Fruit fly (Drosophila melanogaster): ENCODE results near the gene CG34434.

dm6 chrX:5639083-5639482 lies 22.9 kb upstream of the CG34434 start:
- TF ChIP-seq cic (GFP tag; optimal IDR thresholded peaks at IDR 0.05) (no peak), CG5204 (GFP tag; optimal IDR thresholded peaks at IDR 0.05) (no peak), pad (GFP tag; optimal IDR thresholded peaks at IDR 0.05) (no peak), Clk (GFP tag; optimal IDR thresholded peaks at IDR 0.05) (no peak), CG1620 (GFP tag; optimal IDR thresholded peaks at IDR 0.05) (no peak), ovo (GFP tag; optimal IDR thresholded peaks at IDR 0.05) (no peak), kay (GFP tag; ENCODE audit: borderline replicate concordance) (no peak), bab1 (GFP tag; optimal IDR thresholded peaks at IDR 0.05) (no peak), CG12768 (GFP tag; optimal IDR thresholded peaks at IDR 0.05) (no peak), tj (GFP tag; optimal IDR thresholded peaks at IDR 0.05) (no peak), CG7045 (GFP tag; optimal IDR thresholded peaks at IDR 0.05) (no peak), Hr96 (GFP tag; optimal IDR thresholded peaks at IDR 0.05) (no peak), CG7101 (tag; optimal IDR thresholded peaks at IDR 0.05) (no peak), Crg-1 (GFP tag; optimal IDR thresholded peaks at IDR 0.05) (no peak)

Data from whole organism, adult.